Worm (Caenorhabditis elegans) whole organism, mixed stage, embryonic: ENCODE data around the gene M03C11.3.

ENCODE experiments used
- bed-3 ChIP-seq: fragments of 200-800 bp; sonication (Bioruptor generic); optimal IDR thresholded peaks from 3 replicates; lab custom pipeline; 2018; ENCODE audit warnings: mild to moderate bottlenecking, missing genetic modification characterization, moderate library complexity, missing compliant biosample characterization
- blmp-1 ChIP-seq: fragments of 150-350 bp; optimal IDR thresholded peaks from 2 replicates; lab custom pipeline; 2014; ENCODE audit warnings: missing biosample characterization, missing genetic modification characterization
- ceh-43 ChIP-seq: fragments of 200-800 bp; sonication (Bioruptor generic); optimal IDR thresholded peaks from 2 replicates; lab custom pipeline; 2018; ENCODE audit warnings: mild to moderate bottlenecking, missing genetic modification characterization, moderate library complexity, missing compliant biosample characterization
- elt-1 ChIP-seq: sonication (generic microtip); optimal IDR thresholded peaks from 2 replicates; lab custom pipeline; 2017; ENCODE audit warnings: missing genetic modification characterization, mild to moderate bottlenecking, missing compliant biosample characterization, antibody characterized with exemption, moderate library complexity, borderline replicate concordance; ENCODE audit not compliant: insufficient read depth
- flh-1 ChIP-seq: fragments of 200-800 bp; sonication (Bioruptor generic); optimal IDR thresholded peaks from 2 replicates; lab custom pipeline; 2018; ENCODE audit warnings: mild to moderate bottlenecking, missing genetic modification characterization, moderate library complexity, missing compliant biosample characterization
- lin-13 ChIP-seq: fragments of 150-350 bp; optimal IDR thresholded peaks from 2 replicates; lab custom pipeline; 2014; ENCODE audit warnings: missing biosample characterization, missing genetic modification characterization
- lsy-2 ChIP-seq: fragments of 150-350 bp; optimal IDR thresholded peaks from 2 replicates; lab custom pipeline; 2014; ENCODE audit warnings: missing biosample characterization, missing genetic modification characterization
- mep-1 ChIP-seq: fragments of 150-350 bp; optimal IDR thresholded peaks from 2 replicates; lab custom pipeline; 2017; ENCODE audit warnings: missing biosample characterization, missing genetic modification reagents, missing genetic modification characterization, inconsistent platforms
- nhr-12 ChIP-seq: fragments of 150-350 bp; optimal IDR thresholded peaks from 2 replicates; lab custom pipeline; 2014; ENCODE audit warnings: missing biosample characterization, missing genetic modification characterization
- nhr-237 ChIP-seq: fragments of 150-350 bp; optimal IDR thresholded peaks from 2 replicates; lab custom pipeline; 2014; ENCODE audit warnings: missing biosample characterization, missing genetic modification characterization
- pha-4 ChIP-seq: fragments of 150-350 bp; optimal IDR thresholded peaks from 2 replicates; lab custom pipeline; 2018; ENCODE audit warnings: missing biosample characterization, missing genetic modification reagents, missing genetic modification characterization
- snpc-4 ChIP-seq: fragments of 150-350 bp; optimal IDR thresholded peaks from 2 replicates; lab custom pipeline; 2014; ENCODE audit warnings: missing biosample characterization, missing genetic modification characterization
- sptf-1 ChIP-seq: sonication (generic microtip); optimal IDR thresholded peaks from 2 replicates; lab custom pipeline; 2017; ENCODE audit warnings: mild to moderate bottlenecking, missing genetic modification characterization, moderate library complexity, missing compliant biosample characterization
- unc-39 ChIP-seq: fragments of 150-350 bp; optimal IDR thresholded peaks from 2 replicates; lab custom pipeline; 2014; ENCODE audit warnings: missing biosample characterization, missing genetic modification characterization

- TF ChIP-seq unc-39 (no peak), snpc-4 (tag; lab: Kevin White, UChicago) (no peak), ceh-43 (GFP tag; lab: Kevin White, UChicago) (no peak), mep-1 (tag; lab: Kevin White, UChicago) (no peak), flh-1 (GFP tag; lab: Kevin White, UChicago) (no peak), bed-3 (GFP tag; lab: Kevin White, UChicago) (no peak), lsy-2 (tag; lab: Kevin White, UChicago) (no peak), nhr-12 (tag; lab: Kevin White, UChicago) (no peak), blmp-1 (tag; lab: Kevin White, UChicago) (no peak), sptf-1 (no peak), elt-1 (tag; lab: Kevin White, UChicago) (no peak), lin-13 (tag; lab: Kevin White, UChicago) (no peak), nhr-237 (no peak), pha-4 (tag; lab: Kevin White, UChicago) (no peak)
Measured at ce11 chrIII:10451012-10451411, 46.1 kb downstream of the M03C11.3 start, which contains the start of gene H04D03.4.
